Fruit fly (Drosophila melanogaster): ENCODE measurements around the gene CG14110.

Gene CG14110

DNA sequence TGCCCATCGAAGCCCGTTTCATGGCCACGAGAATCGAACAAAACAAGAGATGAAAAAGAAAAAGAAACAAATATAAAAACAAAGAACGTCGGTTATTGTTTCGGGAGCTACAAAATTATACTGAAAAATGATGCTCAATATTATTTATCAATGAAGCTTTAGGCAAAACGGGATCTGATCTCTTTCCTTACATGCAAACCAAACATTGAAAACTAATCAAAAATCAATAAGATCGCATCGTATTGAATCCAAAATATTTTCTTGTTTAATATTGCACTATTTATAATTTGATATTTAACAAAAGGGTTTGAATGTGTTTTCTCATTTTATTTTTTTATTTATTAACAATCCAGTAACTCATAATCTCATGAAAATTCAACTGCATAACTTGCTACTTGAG, 41.0 kb downstream of the CG14110 start, which contains the start of gene CG14106:
Gene CG14106 (minus strand): TSS at position 101 of the 400 bp plus-strand sequence.
- no peak for TF ChIP-seq CG11762 (GFP tag; optimal IDR thresholded peaks at IDR 0.05; ENCODE audit: insufficient read depth)
- TF ChIP-seq CG34406 (GFP tag; optimal IDR thresholded peaks at IDR 0.05): no peak
- no peak for TF ChIP-seq Eip78C (GFP tag)
- no peak for TF ChIP-seq CG10631 (GFP tag; optimal IDR thresholded peaks at IDR 0.05)
- no peak for TF ChIP-seq topi (GFP tag; optimal IDR thresholded peaks at IDR 0.05)
- TF ChIP-seq esn (GFP tag; optimal IDR thresholded peaks at IDR 0.05): no peak
- TF ChIP-seq net (GFP tag; optimal IDR thresholded peaks at IDR 0.05): no peak
- TF ChIP-seq CG4318 (GFP tag; optimal IDR thresholded peaks at IDR 0.05): no peak
- no peak for TF ChIP-seq Eip93F (GFP tag; optimal IDR thresholded peaks at IDR 0.05)
- no peak for TF ChIP-seq spab (GFP tag; optimal IDR thresholded peaks at IDR 0.05)

dm6 chr3L:13426573-13426972, 42.0 kb downstream of the CG14110 start, which contains the start of gene CG14105:
CG14105 (minus strand) TSS chr3L:13426673.
- TF ChIP-seq fd85E (GFP tag; optimal IDR thresholded peaks at IDR 0.05): no peak

- TF ChIP-seq Sox14 (GFP tag; optimal IDR thresholded peaks at IDR 0.05): no peak
- TF ChIP-seq vri (GFP tag; optimal IDR thresholded peaks at IDR 0.05): no peak
- no peak for TF ChIP-seq spab (GFP tag; optimal IDR thresholded peaks at IDR 0.05)
- TF ChIP-seq eg (GFP tag; IDR thresholded peaks at IDR 0.05): no peak
- TF ChIP-seq Blimp-1 (GFP tag; optimal IDR thresholded peaks at IDR 0.05): no peak
- no peak for TF ChIP-seq CG4318 (GFP tag; optimal IDR thresholded peaks at IDR 0.05)
- no peak for TF ChIP-seq CG10631 (GFP tag; optimal IDR thresholded peaks at IDR 0.05)
- TF ChIP-seq Eip75B (GFP tag; optimal IDR thresholded peaks at IDR 0.05): no peak
- TF ChIP-seq Hr39 (GFP tag; optimal IDR thresholded peaks at IDR 0.05): no peak
- TF ChIP-seq topi (GFP tag; optimal IDR thresholded peaks at IDR 0.05): no peak
- TF ChIP-seq CG8319 (GFP tag; optimal IDR thresholded peaks at IDR 0.05): no peak
- no peak for TF ChIP-seq CG3919 (GFP tag; optimal IDR thresholded peaks at IDR 0.05)
Measured at dm6 chr3L:13430171-13430570, 45.6 kb downstream of the CG14110 start.

dm6 chr3L:13432791-13433190, 48.2 kb downstream of the CG14110 start:
- TF ChIP-seq svp (GFP tag) (peak; percentile 68), CG34406 (GFP tag; optimal IDR thresholded peaks at IDR 0.05) (no peak)

- TF ChIP-seq spab (GFP tag; optimal IDR thresholded peaks at IDR 0.05) (no peak), Gug (GFP tag; IDR thresholded peaks at IDR 0.05) (no peak), pdm3 (GFP tag; optimal IDR thresholded peaks at IDR 0.05) (no peak), Eip93F (GFP tag; optimal IDR thresholded peaks at IDR 0.05) (no peak), CG8319 (GFP tag; optimal IDR thresholded peaks at IDR 0.05) (no peak), CG16779 (tag; optimal IDR thresholded peaks at IDR 0.05) (no peak), Sox14 (GFP tag; optimal IDR thresholded peaks at IDR 0.05) (no peak), CG6276 (GFP tag; optimal IDR thresholded peaks at IDR 0.05) (no peak), salr (GFP tag; optimal IDR thresholded peaks at IDR 0.05) (no peak), vri (GFP tag; optimal IDR thresholded peaks at IDR 0.05) (no peak), CG6808 (GFP tag; optimal IDR thresholded peaks at IDR 0.05) (no peak), Met (GFP tag; optimal IDR thresholded peaks at IDR 0.05) (no peak), Smox (GFP tag; optimal IDR thresholded peaks at IDR 0.05) (no peak)
Measured at dm6 chr3L:13433522-13433921, 48.9 kb downstream of the CG14110 start.

DNA sequence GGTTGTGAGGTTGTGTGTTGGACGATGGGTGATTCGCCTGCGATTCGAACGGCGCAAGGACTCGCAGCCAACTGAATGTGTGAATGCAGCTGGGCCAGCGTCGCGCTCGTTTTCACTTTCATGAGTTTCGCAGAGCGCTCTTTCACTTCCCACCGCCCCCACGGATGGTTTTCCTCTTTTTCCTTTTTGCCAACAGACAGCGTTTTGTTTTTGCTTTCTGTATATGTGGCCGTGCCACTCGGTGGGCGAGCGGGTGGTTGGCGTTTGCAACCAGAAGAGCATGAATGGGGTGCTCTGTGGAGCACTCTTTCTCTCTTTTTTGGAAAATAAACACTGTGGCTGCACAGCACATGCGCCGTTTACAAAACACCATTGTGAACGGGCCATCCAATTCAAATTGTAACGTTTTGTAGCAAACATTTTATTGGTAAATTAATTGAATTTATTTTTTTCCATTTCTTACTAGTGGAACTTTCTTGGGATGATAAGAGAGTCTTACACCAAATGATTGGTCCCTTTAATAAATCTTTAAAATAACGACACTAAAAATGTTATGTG, 50.7 kb downstream of the CG14110 start, which contains the start of gene CG10713:
Gene CG10713 (minus strand): TSS at position 60 of the 558 bp plus-strand sequence.
- TF ChIP-seq Gug (GFP tag; IDR thresholded peaks at IDR 0.05): peak; percentile 21; the same call in 1 of the 2 replicates
- TF ChIP-seq Hr4 (GFP tag; optimal IDR thresholded peaks at IDR 0.05): no peak
- no peak for TF ChIP-seq vri (GFP tag; optimal IDR thresholded peaks at IDR 0.05)
- TF ChIP-seq dac (GFP tag; optimal IDR thresholded peaks at IDR 0.05): peak; percentile 28
- no peak for TF ChIP-seq CG8632 (GFP tag; optimal IDR thresholded peaks at IDR 0.05)
- peak; percentile 69 for TF ChIP-seq CG15336 (GFP tag; IDR thresholded peaks at IDR 0.05)
- TF ChIP-seq topi (GFP tag; optimal IDR thresholded peaks at IDR 0.05): peak; percentile 0
- TF ChIP-seq CG32006 (GFP tag; optimal IDR thresholded peaks at IDR 0.05): peak; percentile 61
- TF ChIP-seq esn (GFP tag; optimal IDR thresholded peaks at IDR 0.05): no peak
- TF ChIP-seq Sox15 (GFP tag; optimal IDR thresholded peaks at IDR 0.05): no peak
- no peak for TF ChIP-seq lz (GFP tag; optimal IDR thresholded peaks at IDR 0.05)
- no peak for TF ChIP-seq svp (GFP tag)
- no peak for TF ChIP-seq Hr39 (GFP tag; optimal IDR thresholded peaks at IDR 0.05)
- peak; percentile 44 for TF ChIP-seq CG7368 (GFP tag; optimal IDR thresholded peaks at IDR 0.05)
- peak; percentile 45 to 68 for TF ChIP-seq ss (GFP tag; optimal IDR thresholded peaks at IDR 0.05)
- peak; percentile 47 for TF ChIP-seq Lpt (GFP tag; optimal IDR thresholded peaks at IDR 0.05)
- no peak for TF ChIP-seq achi (GFP tag; optimal IDR thresholded peaks at IDR 0.05)
- TF ChIP-seq CG6854 (GFP tag; optimal IDR thresholded peaks at IDR 0.05): peak; percentile 12
- TF ChIP-seq Ets21C (GFP tag; optimal IDR thresholded peaks at IDR 0.05): no peak
- TF ChIP-seq salr (GFP tag; optimal IDR thresholded peaks at IDR 0.05): no peak
